Worm (Caenorhabditis elegans) whole organism, L3 larva: ENCODE measurements around the gene sdz-23.
A peak's percentile ranks its signal among the peaks of the same experiment; 100 is the strongest.

Source experiments
- R02D3.7 ChIP-seq: fragments of 150-350 bp; optimal IDR thresholded peaks from 2 replicates; lab custom pipeline; 2014; ENCODE audit warnings: missing biosample characterization, missing genetic modification characterization
- aly-2 ChIP-seq: fragments of 150-350 bp; optimal IDR thresholded peaks from 2 replicates; lab custom pipeline; 2014; ENCODE audit warnings: missing biosample characterization, missing genetic modification characterization
- ama-1 ChIP-seq: fragments of 150-350 bp; optimal IDR thresholded peaks from 2 replicates; lab custom pipeline; 2018
- ceh-16 ChIP-seq: sonication (generic microtip); optimal IDR thresholded peaks from 2 replicates; lab custom pipeline; 2017; ENCODE audit warnings: missing biosample characterization, missing genetic modification characterization
- ceh-28 ChIP-seq: fragments of 150-350 bp; optimal IDR thresholded peaks from 2 replicates; lab custom pipeline; 2014; ENCODE audit warnings: missing biosample characterization, missing genetic modification reagents, missing genetic modification characterization
- ceh-9 ChIP-seq: sonication (generic microtip); optimal IDR thresholded peaks from 2 replicates; lab custom pipeline; 2018; ENCODE audit warnings: missing biosample characterization, missing genetic modification characterization
- daf-12 ChIP-seq: fragments of 150-350 bp; optimal IDR thresholded peaks from 2 replicates; lab custom pipeline; 2014; ENCODE audit warnings: missing biosample characterization, missing genetic modification reagents, missing genetic modification characterization
- egl-27 ChIP-seq: sonication (generic microtip); optimal IDR thresholded peaks from 4 replicates; lab custom pipeline; 2017; ENCODE audit warnings: missing biosample characterization, missing genetic modification reagents, missing genetic modification characterization
- egl-5 ChIP-seq: fragments of 150-350 bp; optimal IDR thresholded peaks from 2 replicates; lab custom pipeline; 2017; ENCODE audit warnings: missing biosample characterization, missing genetic modification reagents, missing genetic modification characterization, inconsistent platforms
- elt-1 ChIP-seq: fragments of 150-350 bp; optimal IDR thresholded peaks from 2 replicates; lab custom pipeline; 2014; ENCODE audit warnings: missing biosample characterization, missing genetic modification characterization
- elt-2 ChIP-seq: sonication (generic microtip); optimal IDR thresholded peaks from 2 replicates; lab custom pipeline; 2016; ENCODE audit warnings: missing genetic modification reagents, mild to moderate bottlenecking, missing genetic modification characterization, missing compliant biosample characterization
- elt-3 ChIP-seq, 3 experiments: fragments of 150-350 bp in 1 of 3; sonication (generic microtip) in 2 of 3; optimal IDR thresholded peaks; 2 replicates in 2 of 3; 4 replicates in 1 of 3; lab custom pipeline; 2014 to 2017; ENCODE audit warnings: missing biosample characterization in 3 of 3, missing genetic modification characterization in 3 of 3
- eor-1 ChIP-seq, 2 experiments: fragments of 150-350 bp; optimal IDR thresholded peaks; 2 replicates each; lab custom pipeline; 2014 to 2018; ENCODE audit warnings: missing biosample characterization in 2 of 2, missing genetic modification characterization in 2 of 2
- fkh-2 ChIP-seq: fragments of 150-350 bp; optimal IDR thresholded peaks from 2 replicates; lab custom pipeline; 2014; ENCODE audit warnings: missing biosample characterization, missing genetic modification reagents, missing genetic modification characterization
- hmg-11 ChIP-seq: sonication (generic microtip); optimal IDR thresholded peaks from 2 replicates; lab custom pipeline; 2016; ENCODE audit warnings: missing genetic modification characterization, missing compliant biosample characterization
- jun-1 ChIP-seq: fragments of 150-350 bp; optimal IDR thresholded peaks from 2 replicates; lab custom pipeline; 2014; ENCODE audit warnings: missing biosample characterization, missing genetic modification reagents, missing genetic modification characterization
- lin-39 ChIP-seq: fragments of 150-350 bp; optimal IDR thresholded peaks from 2 replicates; lab custom pipeline; 2018; ENCODE audit warnings: missing biosample characterization, missing genetic modification reagents, missing genetic modification characterization
- mdl-1 ChIP-seq: fragments of 150-350 bp; optimal IDR thresholded peaks from 2 replicates; lab custom pipeline; 2014; ENCODE audit warnings: missing biosample characterization, missing genetic modification characterization
- mml-1 ChIP-seq: fragments of 150-350 bp; sonication (generic microtip); optimal IDR thresholded peaks from 3 replicates; lab custom pipeline; 2014; ENCODE audit warnings: missing biosample characterization, missing genetic modification characterization
- nfya-1 ChIP-seq: sonication (generic microtip); optimal IDR thresholded peaks from 2 replicates; lab custom pipeline; 2017; ENCODE audit warnings: missing genetic modification characterization, mild to moderate bottlenecking, missing compliant biosample characterization, antibody characterized with exemption, moderate library complexity; ENCODE audit not compliant: insufficient read depth
- nhr-11 ChIP-seq: fragments of 150-350 bp; optimal IDR thresholded peaks from 2 replicates; lab custom pipeline; 2014; ENCODE audit warnings: missing biosample characterization, missing genetic modification characterization
- nhr-23 ChIP-seq: fragments of 150-350 bp; optimal IDR thresholded peaks from 2 replicates; lab custom pipeline; 2014; ENCODE audit warnings: missing biosample characterization, missing genetic modification reagents, missing genetic modification characterization
- nhr-237 ChIP-seq: fragments of 150-350 bp; optimal IDR thresholded peaks from 2 replicates; lab custom pipeline; 2014; ENCODE audit warnings: missing biosample characterization, missing genetic modification characterization
- nhr-25 ChIP-seq: sonication (generic microtip); optimal IDR thresholded peaks from 2 replicates; lab custom pipeline; 2017; ENCODE audit warnings: missing biosample characterization, missing genetic modification characterization
- nhr-43 ChIP-seq: sonication (generic microtip); optimal IDR thresholded peaks from 2 replicates; lab custom pipeline; 2016; ENCODE audit warnings: mild to moderate bottlenecking, missing genetic modification characterization, missing compliant biosample characterization; ENCODE audit not compliant: poor library complexity, severe bottlenecking
- nhr-67 ChIP-seq: fragments of 150-350 bp; optimal IDR thresholded peaks from 2 replicates; lab custom pipeline; 2014; ENCODE audit warnings: missing biosample characterization, missing genetic modification characterization
- pha-4 ChIP-seq: fragments of 150-350 bp; optimal IDR thresholded peaks from 2 replicates; lab custom pipeline; 2014; ENCODE audit warnings: missing biosample characterization, missing genetic modification reagents, missing genetic modification characterization
- pqm-1 ChIP-seq: fragments of 150-350 bp; optimal IDR thresholded peaks from 2 replicates; lab custom pipeline; 2017; ENCODE audit warnings: missing biosample characterization, missing genetic modification characterization, inconsistent platforms
- snpc-4 ChIP-seq: fragments of 150-350 bp; optimal IDR thresholded peaks from 2 replicates; lab custom pipeline; 2014; ENCODE audit warnings: missing biosample characterization, missing genetic modification characterization
- tbx-2 ChIP-seq: sonication (generic microtip); optimal IDR thresholded peaks from 2 replicates; lab custom pipeline; 2016; ENCODE audit warnings: mild to moderate bottlenecking, missing genetic modification characterization, missing compliant biosample characterization
- unc-39 ChIP-seq: sonication (generic microtip); optimal IDR thresholded peaks from 4 replicates; lab custom pipeline; 2017; ENCODE audit warnings: missing biosample characterization, missing genetic modification characterization
- zag-1 ChIP-seq: fragments of 150-350 bp; optimal IDR thresholded peaks from 2 replicates; lab custom pipeline; 2014; ENCODE audit warnings: missing biosample characterization, missing genetic modification characterization
- ztf-11 ChIP-seq: fragments of 150-350 bp; optimal IDR thresholded peaks from 2 replicates; lab custom pipeline; 2014; ENCODE audit warnings: missing biosample characterization, missing genetic modification characterization
- ztf-4 ChIP-seq: fragments of 150-350 bp; optimal IDR thresholded peaks from 2 replicates; lab custom pipeline; 2014; ENCODE audit warnings: missing biosample characterization, missing genetic modification characterization

Gene sdz-23

ce11 chrV:8130812-8131211 is 31.4 kb downstream of the sdz-23 start:
- TF ChIP-seq eor-1 (tag; optimal IDR thresholded peaks at IDR 0.05; lab: Kevin White, UChicago) (no peak), nfya-1 (tag; lab: Kevin White, UChicago) (no peak), pha-4 (tag; lab: Kevin White, UChicago) (no peak), mml-1 (tag; lab: Kevin White, UChicago) (no peak), fkh-2 (tag; lab: Kevin White, UChicago) (no peak), nhr-23 (no peak), ztf-11 (no peak), ceh-16 (tag; lab: Kevin White, UChicago) (no peak), elt-3 (tag; optimal IDR thresholded peaks at IDR 0.05; lab: Kevin White, UChicago) (no peak), tbx-2 (tag; lab: Kevin White, UChicago) (no peak), aly-2 (tag; lab: Kevin White, UChicago) (no peak), unc-39 (tag; lab: Kevin White, UChicago) (no peak), snpc-4 (tag; lab: Kevin White, UChicago) (no peak)

- TF ChIP-seq ama-1 (lab: Kevin White, UChicago) = peak; percentile 65
- TF ChIP-seq mdl-1 (tag; lab: Kevin White, UChicago) = no peak
Observed at ce11 chrV:8131628-8132027, 32.2 kb downstream of the sdz-23 start.

ce11 chrV:8132926-8133325 is 33.5 kb downstream of the sdz-23 start, which contains the start of gene D1014.4:
D1014.4 (plus strand) TSS chrV:8133226.
- no peak for TF ChIP-seq nhr-25 (tag; lab: Kevin White, UChicago)
- peak; percentile 34 for TF ChIP-seq elt-2 (tag; lab: Kevin White, UChicago)
- TF ChIP-seq, all 47 proteins: peak for 1

ce11 chrV:8143605-8144004 is 44.2 kb downstream of the sdz-23 start, which contains the start of gene D1014.2:
D1014.2 (plus strand) TSS chrV:8143905.
- TF ChIP-seq hmg-11 (tag; lab: Kevin White, UChicago) (no peak), mml-1 (tag; lab: Kevin White, UChicago) (no peak), tbx-2 (tag; lab: Kevin White, UChicago) (no peak)

- TF ChIP-seq zag-1 (tag; lab: Kevin White, UChicago) (no peak), tbx-2 (tag; lab: Kevin White, UChicago) (no peak), egl-27 (tag; lab: Kevin White, UChicago) (no peak), elt-3 (tag; optimal IDR thresholded peaks at IDR 0.05; lab: Kevin White, UChicago) (no peak), ceh-28 (tag; lab: Kevin White, UChicago) (no peak), daf-12 (tag; lab: Kevin White, UChicago) (no peak), nhr-25 (tag; lab: Kevin White, UChicago) (no peak), ceh-9 (tag; lab: Kevin White, UChicago) (no peak), ztf-4 (tag; lab: Kevin White, UChicago) (no peak)
- TF ChIP-seq, all 47 proteins: peak for 0
Observed at ce11 chrV:8144515-8144914, 45.1 kb downstream of the sdz-23 start.

- no peak for TF ChIP-seq ceh-28 (tag; lab: Kevin White, UChicago)
- no peak for TF ChIP-seq R02D3.7 (tag; lab: Kevin White, UChicago)
- TF ChIP-seq nhr-11 = no peak
- no peak for TF ChIP-seq daf-12 (tag; lab: Kevin White, UChicago)
- no peak for TF ChIP-seq jun-1
- no peak for TF ChIP-seq elt-2 (tag; lab: Kevin White, UChicago)
- no peak for TF ChIP-seq nhr-43 (tag; lab: Kevin White, UChicago)
- no peak for TF ChIP-seq nhr-237
- no peak for TF ChIP-seq ceh-16 (tag; lab: Kevin White, UChicago)
- TF ChIP-seq lin-39 (tag; lab: Kevin White, UChicago) = no peak
- TF ChIP-seq snpc-4 (tag; lab: Kevin White, UChicago) = no peak
- no peak for TF ChIP-seq mml-1 (tag; lab: Kevin White, UChicago)
- TF ChIP-seq elt-1 (tag; lab: Kevin White, UChicago) = no peak
- no peak for TF ChIP-seq pqm-1 (tag; lab: Kevin White, UChicago)
- TF ChIP-seq nhr-67 (tag; lab: Kevin White, UChicago) = no peak
- TF ChIP-seq nhr-25 (tag; lab: Kevin White, UChicago) = no peak
- no peak for TF ChIP-seq egl-5 (tag; lab: Kevin White, UChicago)
Observed at ce11 chrV:8145329-8145728, 45.9 kb downstream of the sdz-23 start, which contains the start of gene D1014.13. D1014.13 (plus strand) TSS chrV:8145629.
